Worm (Caenorhabditis elegans) whole organism, L3 larva: Measurements from ENCODE around the gene B0035.15.
"Not testable (repeated sequence)": the region's sequence is repeated elsewhere in the genome, so short reads cannot be mapped to it uniquely, and the experiment has no call there.

Experiments used
- elt-3 ChIP-seq, 3 experiments: fragments of 150-350 bp in 1 of 3; sonication (generic microtip) in 2 of 3; optimal IDR thresholded peaks; 2 replicates in 2 of 3; 4 replicates in 1 of 3; lab custom pipeline; 2014 to 2017; ENCODE audit warnings: missing biosample characterization in 3 of 3, missing genetic modification characterization in 3 of 3
- jun-1 ChIP-seq: fragments of 150-350 bp; optimal IDR thresholded peaks from 2 replicates; lab custom pipeline; 2014; ENCODE audit warnings: missing biosample characterization, missing genetic modification reagents, missing genetic modification characterization
- nfya-1 ChIP-seq: sonication (generic microtip); optimal IDR thresholded peaks from 2 replicates; lab custom pipeline; 2017; ENCODE audit warnings: missing genetic modification characterization, mild to moderate bottlenecking, missing compliant biosample characterization, antibody characterized with exemption, moderate library complexity; ENCODE audit not compliant: insufficient read depth
- nhr-25 ChIP-seq: sonication (generic microtip); optimal IDR thresholded peaks from 2 replicates; lab custom pipeline; 2017; ENCODE audit warnings: missing biosample characterization, missing genetic modification characterization
- pha-4 ChIP-seq: fragments of 150-350 bp; optimal IDR thresholded peaks from 2 replicates; lab custom pipeline; 2014; ENCODE audit warnings: missing biosample characterization, missing genetic modification reagents, missing genetic modification characterization
- sea-2 ChIP-seq: fragments of 150-350 bp; sonication (generic microtip); optimal IDR thresholded peaks from 4 replicates; lab custom pipeline; 2014; ENCODE audit warnings: missing biosample characterization, missing genetic modification reagents, missing genetic modification characterization
- unc-39 ChIP-seq: sonication (generic microtip); optimal IDR thresholded peaks from 4 replicates; lab custom pipeline; 2017; ENCODE audit warnings: missing biosample characterization, missing genetic modification characterization
- unc-62 ChIP-seq: fragments of 150-350 bp; sonication (generic microtip); optimal IDR thresholded peaks from 4 replicates; lab custom pipeline; 2014; ENCODE audit warnings: missing biosample characterization, missing genetic modification reagents, missing genetic modification characterization
- ztf-4 ChIP-seq: fragments of 150-350 bp; optimal IDR thresholded peaks from 2 replicates; lab custom pipeline; 2014; ENCODE audit warnings: missing biosample characterization, missing genetic modification characterization

- not testable (repeated sequence) for TF ChIP-seq elt-3 (tag; optimal IDR thresholded peaks at IDR 0.05; lab: Kevin White, UChicago); nfya-1 (tag; lab: Kevin White, UChicago); jun-1 (tag; lab: Kevin White, UChicago); unc-62 (GFP tag; lab: Kevin White, UChicago); sea-2 (GFP tag; lab: Kevin White, UChicago); nhr-25 (tag; lab: Kevin White, UChicago); unc-39 (tag; lab: Kevin White, UChicago); pha-4 (tag; lab: Kevin White, UChicago); ztf-4
Measured at ce11 chrIV:11324741-11325140, 26.7 kb upstream of the B0035.15 start, which contains the start of gene his-48.
